Worm (Caenorhabditis elegans): ENCODE data around the gene ocr-3.

ocr-3 gene

ce11 chrX:15189823-15190222, 21.3 kb downstream of the ocr-3 start, which contains the start of gene T10B10.4:
T10B10.4 (plus strand) TSS chrX:15190123.
- TF ChIP-seq nhr-77 (tag; optimal IDR thresholded peaks at IDR 0.05), result no peak
- peak; percentile 32 for TF ChIP-seq lin-39 (tag; optimal IDR thresholded peaks at IDR 0.05)
- TF ChIP-seq daf-12 (tag; optimal IDR thresholded peaks at IDR 0.05), result no peak
- no peak for TF ChIP-seq ama-1 (optimal IDR thresholded peaks at IDR 0.05)
- no peak for TF ChIP-seq mdl-1 (tag; optimal IDR thresholded peaks at IDR 0.05)
- TF ChIP-seq elt-1 (tag; optimal IDR thresholded peaks at IDR 0.05), result no peak
- no peak for TF ChIP-seq mml-1 (tag; optimal IDR thresholded peaks at IDR 0.05)

ce11 chrX:15191370-15191769, 22.8 kb downstream of the ocr-3 start:
- TF ChIP-seq mml-1 (tag; optimal IDR thresholded peaks at IDR 0.05) (no peak), lin-39 (tag; optimal IDR thresholded peaks at IDR 0.05) (peak; percentile 50), nhr-76 (tag; optimal IDR thresholded peaks at IDR 0.05) (no peak), ama-1 (optimal IDR thresholded peaks at IDR 0.05) (no peak), pha-4 (tag; optimal IDR thresholded peaks at IDR 0.05) (peak; percentile 16), elt-3 (tag; optimal IDR thresholded peaks at IDR 0.05) (no peak)

- no peak for TF ChIP-seq ceh-28 (tag; optimal IDR thresholded peaks at IDR 0.05)
- TF ChIP-seq R02D3.7 (tag; optimal IDR thresholded peaks at IDR 0.05), result no peak
- TF ChIP-seq nhr-28 (tag; optimal IDR thresholded peaks at IDR 0.05), result no peak
- TF ChIP-seq fkh-10 (GFP tag; optimal IDR thresholded peaks at IDR 0.05), result no peak
Observed at ce11 chrX:15194283-15194682, 25.8 kb downstream of the ocr-3 start, which contains the start of gene phat-6. phat-6 (minus strand) TSS chrX:15194383.

ce11 chrX:15199052-15199451, 30.5 kb downstream of the ocr-3 start, which contains the start of gene snt-7:
snt-7 (minus strand) TSS chrX:15199152.
- TF ChIP-seq nhr-25 (tag; optimal IDR thresholded peaks at IDR 0.05) (no peak), ztf-4 (tag; optimal IDR thresholded peaks at IDR 0.05) (no peak), jun-1 (tag; optimal IDR thresholded peaks at IDR 0.05) (no peak), sea-2 (GFP tag; optimal IDR thresholded peaks at IDR 0.05) (no peak), mdl-1 (tag; optimal IDR thresholded peaks at IDR 0.05) (no peak), unc-39 (tag; optimal IDR thresholded peaks at IDR 0.05) (no peak), fkh-2 (tag; optimal IDR thresholded peaks at IDR 0.05) (no peak), daf-12 (tag; optimal IDR thresholded peaks at IDR 0.05) (no peak), ZK546.5 (tag; optimal IDR thresholded peaks at IDR 0.05) (no peak), nhr-237 (tag; optimal IDR thresholded peaks at IDR 0.05) (no peak), nhr-76 (tag; optimal IDR thresholded peaks at IDR 0.05) (no peak), eor-1 (tag; optimal IDR thresholded peaks at IDR 0.05) (no peak), lsy-12 (tag; optimal IDR thresholded peaks at IDR 0.05) (no peak), nhr-43 (tag; optimal IDR thresholded peaks at IDR 0.05; ENCODE audit: poor library complexity, severe bottlenecking) (no peak), tbx-2 (tag; optimal IDR thresholded peaks at IDR 0.05) (no peak), ceh-28 (tag; optimal IDR thresholded peaks at IDR 0.05) (no peak), R02D3.7 (tag; optimal IDR thresholded peaks at IDR 0.05) (no peak), mml-1 (tag; optimal IDR thresholded peaks at IDR 0.05) (no peak), nhr-12 (tag; optimal IDR thresholded peaks at IDR 0.05) (no peak)

- TF ChIP-seq ceh-82 (tag; optimal IDR thresholded peaks at IDR 0.05) (no peak), fkh-10 (GFP tag; optimal IDR thresholded peaks at IDR 0.05) (peak; percentile 31)
Observed at ce11 chrX:15200146-15200545, 31.6 kb downstream of the ocr-3 start.

ce11 chrX:15200720-15201119, 32.2 kb downstream of the ocr-3 start:
- TF ChIP-seq unc-62 (GFP tag; optimal IDR thresholded peaks at IDR 0.05), result peak; percentile 32
- TF ChIP-seq hmg-11 (tag; optimal IDR thresholded peaks at IDR 0.05), result peak; percentile 59
- peak; percentile 52 for TF ChIP-seq egl-5 (tag; optimal IDR thresholded peaks at IDR 0.05)
- peak; percentile 58 for TF ChIP-seq jun-1 (tag; optimal IDR thresholded peaks at IDR 0.05)
- no peak for TF ChIP-seq zag-1 (tag; optimal IDR thresholded peaks at IDR 0.05)
- TF ChIP-seq nfya-1 (tag; optimal IDR thresholded peaks at IDR 0.05; ENCODE audit: insufficient read depth), result peak; percentile 51
- TF ChIP-seq ceh-82 (tag; optimal IDR thresholded peaks at IDR 0.05), result peak; percentile 35
- peak; percentile 13 for TF ChIP-seq nhr-28 (tag; optimal IDR thresholded peaks at IDR 0.05)
- peak; percentile 25 for TF ChIP-seq pha-4 (tag; optimal IDR thresholded peaks at IDR 0.05)
- no peak for TF ChIP-seq nhr-67 (tag; optimal IDR thresholded peaks at IDR 0.05)
- TF ChIP-seq lsy-12 (tag; optimal IDR thresholded peaks at IDR 0.05), result peak; percentile 63
- TF ChIP-seq lin-39 (tag; optimal IDR thresholded peaks at IDR 0.05), result peak; percentile 47
- TF ChIP-seq snpc-4 (tag; optimal IDR thresholded peaks at IDR 0.05), result peak; percentile 13
- TF ChIP-seq nhr-12 (tag; optimal IDR thresholded peaks at IDR 0.05), result no peak
- peak; percentile 82 for TF ChIP-seq nhr-43 (tag; optimal IDR thresholded peaks at IDR 0.05; ENCODE audit: poor library complexity, severe bottlenecking)
- peak; percentile 73 for TF ChIP-seq pqm-1 (tag; optimal IDR thresholded peaks at IDR 0.05)
- TF ChIP-seq elt-3 (tag; optimal IDR thresholded peaks at IDR 0.05), result peak in 1 of 3 experiments; percentile 44
- peak; percentile 57 for TF ChIP-seq elt-2 (tag; optimal IDR thresholded peaks at IDR 0.05)
- no peak for TF ChIP-seq lin-15B (tag; optimal IDR thresholded peaks at IDR 0.05)
- peak; percentile 5 for TF ChIP-seq nhr-77 (tag; optimal IDR thresholded peaks at IDR 0.05)
- TF ChIP-seq unc-39 (tag; optimal IDR thresholded peaks at IDR 0.05), result no peak
- TF ChIP-seq nhr-76 (tag; optimal IDR thresholded peaks at IDR 0.05), result no peak
- peak; percentile 40 for TF ChIP-seq skn-1 (tag; optimal IDR thresholded peaks at IDR 0.05)
- TF ChIP-seq nhr-23 (tag; optimal IDR thresholded peaks at IDR 0.05), result peak; percentile 66
- TF ChIP-seq nhr-25 (tag; optimal IDR thresholded peaks at IDR 0.05), result peak; percentile 46
- no peak for TF ChIP-seq ztf-11 (tag; optimal IDR thresholded peaks at IDR 0.05)
- TF ChIP-seq tbx-2 (tag; optimal IDR thresholded peaks at IDR 0.05), result peak; percentile 73
- TF ChIP-seq ceh-28 (tag; optimal IDR thresholded peaks at IDR 0.05), result peak; percentile 9
